Fruit fly (Drosophila melanogaster) whole organism, embryonic: ENCODE results near the gene rictor.

Source experiments
- B-H2 ChIP-seq: fragments of 200-800 bp; sonication (Bioruptor generic); optimal IDR thresholded peaks from 2 replicates; lab custom pipeline; 2018; ENCODE audit warnings: missing biosample characterization, mild to moderate bottlenecking, missing genetic modification characterization
- Bdp1 ChIP-seq: fragments of 200-800 bp; sonication (Bioruptor generic); optimal IDR thresholded peaks from 3 replicates; lab custom pipeline; 2016; ENCODE audit warnings: missing biosample characterization, missing genetic modification characterization
- C15 ChIP-seq: fragments of 200-800 bp; sonication (Bioruptor generic); IDR thresholded peaks from 3 replicates; pipeline ENCODE4 v1.3.6; 2022; ENCODE audit warnings: missing biosample characterization, missing genetic modification characterization
- CG10979 ChIP-seq: fragments of 200-800 bp; sonication (Bioruptor generic); optimal IDR thresholded peaks from 2 replicates; lab custom pipeline; 2018; ENCODE audit warnings: missing biosample characterization, mild to moderate bottlenecking, missing genetic modification characterization, moderate library complexity
- CG11085 ChIP-seq: fragments of 200-800 bp; sonication (Bioruptor generic); IDR thresholded peaks from 2 replicates; pipeline ENCODE4 v1.3.6; 2022; ENCODE audit warnings: missing biosample characterization, missing genetic modification characterization
- CG11398 ChIP-seq: fragments of 200-800 bp; sonication (Bioruptor generic); optimal IDR thresholded peaks from 2 replicates; lab custom pipeline; 2016; ENCODE audit warnings: missing biosample characterization, missing genetic modification characterization
- CG15479 ChIP-seq: fragments of 200-800 bp; sonication (Bioruptor generic); optimal IDR thresholded peaks from 3 replicates; lab custom pipeline; 2019; ENCODE audit warnings: missing biosample characterization, mild to moderate bottlenecking, missing genetic modification characterization, moderate library complexity
- CG15514 ChIP-seq: fragments of 200-800 bp; sonication (Bioruptor generic); optimal IDR thresholded peaks from 3 replicates; lab custom pipeline; 2017; ENCODE audit warnings: missing biosample characterization, missing genetic modification characterization, mild to moderate bottlenecking, moderate library complexity, missing genetic modification reagents
- CG17361 ChIP-seq: fragments of 200-800 bp; sonication (Bioruptor generic); IDR thresholded peaks from 3 replicates; pipeline ENCODE4 v1.3.6; 2022; ENCODE audit warnings: missing biosample characterization, missing genetic modification characterization
- CG18619 ChIP-seq: fragments of 200-800 bp; sonication (Bioruptor generic); optimal IDR thresholded peaks from 3 replicates; lab custom pipeline; 2017; ENCODE audit warnings: missing biosample characterization, mild to moderate bottlenecking, missing genetic modification characterization
- CG2889 ChIP-seq: fragments of 200-800 bp; sonication (Bioruptor generic); IDR thresholded peaks from 3 replicates; pipeline ENCODE4 v1.3.6; 2022; ENCODE audit warnings: missing biosample characterization, missing genetic modification characterization
- CG30020 ChIP-seq: fragments of 200-800 bp; optimal IDR thresholded peaks from 2 replicates; lab custom pipeline; 2019; ENCODE audit warnings: missing biosample characterization, mild to moderate bottlenecking, missing genetic modification characterization, moderate library complexity
- CG3847 ChIP-seq: fragments of 200-800 bp; sonication (Bioruptor generic); IDR thresholded peaks from 2 replicates; pipeline ENCODE4 v1.3.6; 2022; ENCODE audit warnings: missing biosample characterization, missing genetic modification characterization
- CG4820 ChIP-seq: fragments of 200-800 bp; sonication (Bioruptor generic); optimal IDR thresholded peaks from 3 replicates; lab custom pipeline; 2016; ENCODE audit warnings: missing biosample characterization, missing genetic modification characterization
- CG6175 ChIP-seq: fragments of 200-800 bp; sonication (Bioruptor generic); IDR thresholded peaks from 3 replicates; pipeline ENCODE4 v1.3.6; 2022; ENCODE audit warnings: missing biosample characterization, missing genetic modification characterization
- CG6272 ChIP-seq: fragments of 200-800 bp; sonication (Bioruptor generic); IDR thresholded peaks from 2 replicates; pipeline ENCODE4 v1.3.6; 2022; ENCODE audit warnings: missing biosample characterization, missing genetic modification characterization
- CG7839 ChIP-seq: fragments of 200-800 bp; sonication (Bioruptor generic); optimal IDR thresholded peaks from 3 replicates; lab custom pipeline; 2018; ENCODE audit warnings: missing biosample characterization, mild to moderate bottlenecking, missing genetic modification characterization, moderate library complexity
- CG8281 ChIP-seq: fragments of 200-800 bp; sonication (Bioruptor generic); optimal IDR thresholded peaks from 2 replicates; lab custom pipeline; 2018; ENCODE audit warnings: missing biosample characterization, mild to moderate bottlenecking, missing genetic modification characterization, moderate library complexity
- CG8944 ChIP-seq: fragments of 200-800 bp; sonication (Bioruptor generic); optimal IDR thresholded peaks from 3 replicates; lab custom pipeline; 2016; ENCODE audit warnings: missing biosample characterization, missing genetic modification characterization
- CG9437 ChIP-seq: fragments of 200-800 bp; sonication (Bioruptor generic); optimal IDR thresholded peaks from 2 replicates; lab custom pipeline; 2018; ENCODE audit warnings: missing biosample characterization, mild to moderate bottlenecking, missing genetic modification characterization
- CG9727 ChIP-seq: fragments of 200-800 bp; sonication (Bioruptor generic); optimal IDR thresholded peaks from 3 replicates; lab custom pipeline; 2017; ENCODE audit warnings: missing biosample characterization, mild to moderate bottlenecking, missing genetic modification characterization
- CG9876 ChIP-seq: fragments of 200-800 bp; sonication (Bioruptor generic); optimal IDR thresholded peaks from 2 replicates; lab custom pipeline; 2016; ENCODE audit warnings: missing biosample characterization, missing genetic modification characterization
- CHES-1-like ChIP-seq: fragments of 200-800 bp; sonication (Bioruptor generic); optimal IDR thresholded peaks from 2 replicates; lab custom pipeline; 2016; ENCODE audit warnings: missing biosample characterization, missing genetic modification characterization
- Dek ChIP-seq: fragments of 200-800 bp; sonication (Bioruptor generic); optimal IDR thresholded peaks from 3 replicates; lab custom pipeline; 2019; ENCODE audit warnings: missing biosample characterization, mild to moderate bottlenecking, missing genetic modification characterization, moderate library complexity
- Dfd ChIP-seq, 2 experiments: fragments of >200 bp; optimal IDR thresholded peaks; 2 replicates each; lab custom pipeline; 2017; ENCODE audit warnings: missing biosample characterization in 2 of 2, missing genetic modification characterization in 2 of 2
- Dip2 ChIP-seq: fragments of 200-800 bp; sonication (Bioruptor generic); IDR thresholded peaks from 2 replicates; pipeline ENCODE4 v1.3.6; 2022; ENCODE audit warnings: missing biosample characterization, missing genetic modification characterization
- Ets65A ChIP-seq: fragments of 200-800 bp; sonication (Bioruptor generic); peaks from one replicate; lab custom pipeline; 2016; ENCODE audit warnings: missing biosample characterization, missing genetic modification characterization
- HHEX ChIP-seq: fragments of 200-800 bp; sonication (Bioruptor generic); optimal IDR thresholded peaks from 3 replicates; lab custom pipeline; 2017; ENCODE audit warnings: missing biosample characterization, mild to moderate bottlenecking, missing genetic modification characterization, missing genetic modification reagents
- Mad ChIP-seq: fragments of 200-800 bp; sonication (Bioruptor generic); optimal IDR thresholded peaks from 2 replicates; lab custom pipeline; 2016; ENCODE audit warnings: missing biosample characterization, missing genetic modification characterization
- Opbp ChIP-seq: fragments of 200-800 bp; sonication (Bioruptor generic); IDR thresholded peaks from 3 replicates; pipeline ENCODE4 v1.3.6; 2022; ENCODE audit warnings: missing biosample characterization, missing genetic modification characterization; ENCODE audit not compliant: partially characterized antibody
- Pdp1 ChIP-seq, 2 experiments: fragments of 200-800 bp; sonication (Bioruptor generic); optimal IDR thresholded peaks; 3 replicates each; lab custom pipeline; 2016; ENCODE audit warnings: missing biosample characterization in 2 of 2, missing genetic modification characterization in 2 of 2, mild to moderate bottlenecking in 1 of 2, moderate library complexity in 1 of 2
- Ptx1 ChIP-seq: fragments of 200-800 bp; sonication (Bioruptor generic); IDR thresholded peaks from 2 replicates; pipeline ENCODE4 v1.3.6; 2022; ENCODE audit warnings: missing biosample characterization, missing genetic modification characterization
- Ravus ChIP-seq: fragments of 200-800 bp; sonication (Bioruptor generic); IDR thresholded peaks from 2 replicates; pipeline ENCODE4 v1.3.6; 2022; ENCODE audit warnings: missing biosample characterization, missing genetic modification characterization
- Sox102F ChIP-seq: fragments of 200-800 bp; sonication (Bioruptor generic); optimal IDR thresholded peaks from 2 replicates; lab custom pipeline; 2018; ENCODE audit warnings: missing biosample characterization, mild to moderate bottlenecking, missing genetic modification characterization, moderate library complexity
- TFAM ChIP-seq: fragments of 200-800 bp; sonication (Bioruptor generic); optimal IDR thresholded peaks from 2 replicates; lab custom pipeline; 2017; ENCODE audit warnings: missing biosample characterization, missing genetic modification characterization, inconsistent platforms
- YL-1 ChIP-seq: fragments of 200-800 bp; sonication (Bioruptor generic); optimal IDR thresholded peaks from 3 replicates; lab custom pipeline; 2017; ENCODE audit warnings: missing biosample characterization, mild to moderate bottlenecking, missing genetic modification characterization
- abd-A ChIP-seq: fragments of 200-800 bp; sonication (Bioruptor generic); optimal IDR thresholded peaks from 3 replicates; lab custom pipeline; 2019; ENCODE audit warnings: missing biosample characterization, mild to moderate bottlenecking, missing genetic modification characterization, moderate library complexity
- ato ChIP-seq: fragments of 200-800 bp; sonication (Bioruptor generic); IDR thresholded peaks from 2 replicates; pipeline ENCODE4 v1.3.6; 2022; ENCODE audit warnings: missing biosample characterization, missing genetic modification characterization; ENCODE audit not compliant: partially characterized antibody
- cad ChIP-seq: fragments of >200 bp; optimal IDR thresholded peaks from 2 replicates; lab custom pipeline; 2017; ENCODE audit warnings: missing biosample characterization, missing genetic modification characterization
- chif ChIP-seq, 2 experiments: fragments of 200-800 bp; sonication (Bioruptor generic); optimal IDR thresholded peaks; 3 replicates each; lab custom pipeline; 2016; ENCODE audit warnings: missing biosample characterization in 2 of 2, missing genetic modification characterization in 2 of 2
- dan ChIP-seq: fragments of 200-800 bp; sonication (Bioruptor generic); IDR thresholded peaks from 2 replicates; pipeline ENCODE4 v1.3.6; 2022; ENCODE audit warnings: missing biosample characterization, missing genetic modification characterization
- dm ChIP-seq: fragments of 200-800 bp; sonication (Bioruptor generic); optimal IDR thresholded peaks from 3 replicates; lab custom pipeline; 2016; ENCODE audit warnings: missing biosample characterization, missing genetic modification characterization
- dysf ChIP-seq: fragments of 200-800 bp; sonication (Bioruptor generic); IDR thresholded peaks from 3 replicates; pipeline ENCODE4 v1.3.6; 2022; ENCODE audit warnings: missing biosample characterization, missing genetic modification characterization
- ind ChIP-seq: fragments of 200-800 bp; sonication (Bioruptor generic); optimal IDR thresholded peaks from 3 replicates; lab custom pipeline; 2016; ENCODE audit warnings: missing biosample characterization, missing genetic modification characterization
- nom ChIP-seq: fragments of 200-800 bp; sonication (Bioruptor generic); optimal IDR thresholded peaks from 2 replicates; lab custom pipeline; 2017; ENCODE audit warnings: missing biosample characterization, missing genetic modification characterization, mild to moderate bottlenecking, moderate library complexity, missing genetic modification reagents
- pnt ChIP-seq: fragments of 200-800 bp; sonication (Bioruptor generic); optimal IDR thresholded peaks from 3 replicates; lab custom pipeline; 2016; ENCODE audit warnings: missing biosample characterization, missing genetic modification characterization
- sc ChIP-seq, 3 experiments: fragments of >200 bp in 2 of 3; fragments of 200-800 bp in 1 of 3; sonication (Bioruptor generic) in 1 of 3; optimal IDR thresholded peaks; 2 replicates in 2 of 3; 3 replicates in 1 of 3; lab custom pipeline; 2017; ENCODE audit warnings: mild to moderate bottlenecking in 1 of 3, missing biosample characterization in 1 of 3, missing genetic modification characterization in 1 of 3, missing genetic modification reagents in 1 of 3
- sens-2 ChIP-seq: fragments of 200-800 bp; sonication (Bioruptor generic); IDR thresholded peaks from 2 replicates; pipeline ENCODE4 v1.3.6; 2022; ENCODE audit warnings: missing biosample characterization, missing genetic modification characterization
- sim ChIP-seq: fragments of 200-800 bp; sonication (Bioruptor generic); IDR thresholded peaks from 2 replicates; pipeline ENCODE4 v1.3.6; 2022; ENCODE audit warnings: missing biosample characterization, missing genetic modification characterization
- usp ChIP-seq: fragments of >200 bp; optimal IDR thresholded peaks from 2 replicates; lab custom pipeline; 2017; ENCODE audit warnings: missing biosample characterization, missing genetic modification characterization

rictor gene

DNA sequence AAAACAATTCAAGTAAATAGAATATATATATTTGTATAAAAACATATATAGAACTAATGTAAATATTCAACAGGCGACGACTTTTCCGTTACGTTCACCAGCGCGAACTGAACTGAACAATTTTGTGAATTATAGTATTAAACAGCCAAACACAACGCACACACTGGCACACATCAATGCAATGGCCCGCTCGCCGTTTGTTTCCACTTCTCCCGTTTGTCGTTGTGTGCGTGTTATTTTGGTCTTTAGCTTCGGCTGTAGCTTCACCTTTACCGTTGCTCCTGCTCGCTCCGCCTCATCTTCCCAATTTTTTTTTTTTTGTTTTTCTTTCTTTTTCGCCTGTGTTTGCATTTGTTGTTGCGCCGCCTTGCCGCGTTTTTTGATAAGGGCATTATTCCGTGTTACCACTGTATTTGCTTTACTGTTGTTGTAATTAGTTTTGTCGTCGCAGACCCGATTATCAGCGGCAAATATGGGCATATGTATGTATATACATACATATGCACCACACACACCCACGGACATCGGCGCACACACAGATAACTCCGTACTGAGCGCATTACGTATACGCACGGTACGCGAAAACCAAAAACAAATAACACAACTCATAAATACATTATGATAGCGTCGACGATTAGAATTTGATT is 46.9 kb upstream of the rictor start, which contains the start of gene CG8051 (continued):
- TF ChIP-seq Dek (no peak), YL-1 (GFP tag; lab: Kevin White, UChicago) (peak; percentile 9), Sox102F (GFP tag; lab: Kevin White, UChicago) (no peak), CG6272 (GFP tag; lab: Robert Waterston, UW) (no peak), dm (GFP tag; lab: Kevin White, UChicago) (peak; percentile 19), sc (optimal IDR thresholded peaks at IDR 0.05; lab: Kevin White, UChicago) (no peak), sc (GFP tag; optimal IDR thresholded peaks at IDR 0.05; lab: Kevin White, UChicago) (no peak), CG9727 (GFP tag; lab: Kevin White, UChicago) (no peak), Opbp (GFP tag; lab: Robert Waterston, UW) (no peak), usp (GFP tag; lab: Kevin White, UChicago) (no peak), Bdp1 (GFP tag; lab: Kevin White, UChicago) (no peak), Ravus (GFP tag; lab: Robert Waterston, UW) (no peak), CG17361 (GFP tag; lab: Robert Waterston, UW) (no peak), CG18619 (GFP tag; lab: Kevin White, UChicago) (peak; percentile 20), Pdp1 (GFP tag; optimal IDR thresholded peaks at IDR 0.05; lab: Kevin White, UChicago) (peak in 1 of 2 experiments; percentile 84), cad (GFP tag; lab: Kevin White, UChicago) (no peak), ato (no peak), sens-2 (GFP tag; lab: Robert Waterston, UW) (no peak), Ptx1 (GFP tag; lab: Robert Waterston, UW) (0 out of 2 replicates have a peak, but pooled peaks have one; percentile 13), CG7839 (tag; lab: Kevin White, UChicago) (no peak), CG10979 (tag; lab: Kevin White, UChicago) (no peak), TFAM (no peak), CG8281 (tag; lab: Kevin White, UChicago) (no peak), CG8944 (no peak), CG4820 (GFP tag; lab: Kevin White, UChicago) (no peak), HHEX (GFP tag; lab: Kevin White, UChicago) (no peak), nom (no peak), CG2889 (GFP tag; lab: Robert Waterston, UW) (no peak), CG3847 (no peak), CG6175 (peak; percentile 76; the same call in 2 of the 3 replicates), CG30020 (tag; lab: Kevin White, UChicago) (no peak), dysf (GFP tag; lab: Robert Waterston, UW) (no peak), Mad (no peak), ind (no peak), C15 (GFP tag; lab: Robert Waterston, UW) (no peak), chif (GFP tag; optimal IDR thresholded peaks at IDR 0.05; lab: Kevin White, UChicago) (no peak), CG11398 (GFP tag; lab: Kevin White, UChicago) (peak; percentile 39), dan (no peak), Dfd (GFP tag; optimal IDR thresholded peaks at IDR 0.05; lab: Kevin White, UChicago) (no peak), CG9876 (GFP tag; lab: Kevin White, UChicago) (no peak), Dip2 (no peak), Ets65A (GFP tag; lab: Kevin White, UChicago) (no peak), CG11085 (GFP tag; lab: Robert Waterston, UW) (no peak), CG9437 (no peak), abd-A (tag; lab: Kevin White, UChicago) (no peak), sim (GFP tag; lab: Robert Waterston, UW) (0 out of 2 replicates have a peak, but pooled peaks have one; percentile 19), B-H2 (no peak), CG15479 (GFP tag; lab: Kevin White, UChicago) (peak; percentile 68), CHES-1-like (GFP tag; lab: Kevin White, UChicago) (peak; percentile 50), CG15514 (GFP tag; lab: Kevin White, UChicago) (peak; percentile 90), pnt (GFP tag; lab: Kevin White, UChicago) (no peak)
